Fruit fly (Drosophila melanogaster) whole organism: ENCODE data around the gene Sodh1.

Experiments used
- CG8478 ChIP-seq: fragments of >200 bp; optimal IDR thresholded peaks from 2 replicates; lab custom pipeline; 2018; ENCODE audit warnings: inconsistent platforms
- usp ChIP-seq: fragments of >200 bp; optimal IDR thresholded peaks from 2 replicates; lab custom pipeline; 2017; ENCODE audit warnings: missing biosample characterization, missing genetic modification characterization, mixed read lengths

- TF ChIP-seq CG8478 (lab: Kevin White, UChicago) (no peak), usp (GFP tag; lab: Kevin White, UChicago) (no peak)
Measured at dm6 chr3R:7011031-7011565, 41.0 kb upstream of the Sodh1 start.
